Worm (Caenorhabditis elegans): ENCODE data around the gene Y82E9BR.19.

Y82E9BR.19 gene

ce11 chrIII:1495230-1495629 lies at the start of gene Y82E9BR.19:
Y82E9BR.19 (minus strand) TSS chrIII:1495330.
- TF ChIP-seq attf-6 (GFP tag; IDR thresholded peaks at IDR 0.05) (no peak), zim-3 (tag; optimal IDR thresholded peaks at IDR 0.05) (no peak), hrde-1 (tag; optimal IDR thresholded peaks at IDR 0.05; ENCODE audit: borderline replicate concordance) (no peak), tbx-9 (tag; optimal IDR thresholded peaks at IDR 0.05; ENCODE audit: borderline replicate concordance) (no peak), aptf-3 (GFP tag; IDR thresholded peaks at IDR 0.05) (no peak), B0035.1 (tag; optimal IDR thresholded peaks at IDR 0.05) (no peak), die-1 (tag; optimal IDR thresholded peaks at IDR 0.05) (no peak), unc-62 (GFP tag; optimal IDR thresholded peaks at IDR 0.05) (no peak), cebp-1 (GFP tag; IDR thresholded peaks at IDR 0.05) (no peak), cebp-1 (tag; optimal IDR thresholded peaks at IDR 0.05) (no peak)

DNA sequence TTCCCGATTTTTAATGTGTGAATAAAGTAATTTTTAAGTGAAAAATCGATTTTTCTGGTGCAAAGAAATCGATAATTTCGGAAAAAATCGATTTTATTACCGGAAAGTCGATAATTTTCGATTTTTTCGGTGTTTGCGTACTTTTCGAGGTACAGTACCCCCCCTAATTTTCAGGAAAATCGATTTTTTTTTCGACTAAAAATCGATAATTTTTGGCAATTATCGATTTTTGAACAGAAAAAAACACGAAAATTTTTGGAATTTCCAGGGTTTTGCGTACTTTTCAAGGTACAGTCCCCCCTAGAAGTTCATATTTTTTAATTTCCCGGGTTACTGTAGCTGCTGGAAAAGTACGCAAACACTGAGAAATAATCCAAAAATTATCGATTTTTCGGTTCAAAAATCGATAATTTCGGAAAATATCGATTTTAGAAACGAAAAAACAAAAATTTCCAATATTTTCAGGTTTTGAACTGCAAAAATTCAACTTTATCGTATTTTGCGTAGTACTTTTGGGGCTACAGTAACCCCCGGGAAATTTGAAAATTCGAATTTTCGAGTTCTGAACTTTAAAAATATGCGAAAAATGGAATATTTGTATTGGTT lies 48.4 kb upstream of the Y82E9BR.19 start:
- no peak for TF ChIP-seq egl-18 (GFP tag; IDR thresholded peaks at IDR 0.05)
- TF ChIP-seq lin-26 (GFP tag; IDR thresholded peaks at IDR 0.05), result no peak
- no peak for TF ChIP-seq zfh-2 (GFP tag; conservative IDR thresholded peaks at IDR 0.05)
- no peak for TF ChIP-seq dox-1 (GFP tag; IDR thresholded peaks at IDR 0.05)
- no peak for TF ChIP-seq efl-1 (GFP tag; optimal IDR thresholded peaks at IDR 0.05)
- no peak for TF ChIP-seq ets-4 (GFP tag; optimal IDR thresholded peaks at IDR 0.05)
- no peak for TF ChIP-seq gei-17 (GFP tag; optimal IDR thresholded peaks at IDR 0.05)
- no peak for TF ChIP-seq Y53G8AR.9 (GFP tag; conservative IDR thresholded peaks at IDR 0.05)
- TF ChIP-seq rpc-1 (optimal IDR thresholded peaks at IDR 0.05), result no peak
- no peak for TF ChIP-seq rpc-1 (tag; optimal IDR thresholded peaks at IDR 0.05)
- TF ChIP-seq sptf-2 (GFP tag; optimal IDR thresholded peaks at IDR 0.05), result no peak

- TF ChIP-seq ceh-91 (GFP tag; IDR thresholded peaks at IDR 0.05), result 0 out of 2 replicates have a peak, but pooled peaks have one; percentile 21
- TF ChIP-seq lsl-1 (GFP tag; optimal IDR thresholded peaks at IDR 0.05), result peak; percentile 18
- peak; percentile 91 for TF ChIP-seq mcd-1 (GFP tag; IDR thresholded peaks at IDR 0.05)
- no peak for TF ChIP-seq nfya-1 (tag; optimal IDR thresholded peaks at IDR 0.05; ENCODE audit: borderline replicate concordance, insufficient read depth)
Measured at ce11 chrIII:1540100-1540695, 45.1 kb upstream of the Y82E9BR.19 start, which contains the start of the genes Y67D2.5 and cisd-3.2. Y67D2.5 (minus strand) TSS chrIII:1540244. cisd-3.2 (plus strand) TSS chrIII:1540493.

DNA sequence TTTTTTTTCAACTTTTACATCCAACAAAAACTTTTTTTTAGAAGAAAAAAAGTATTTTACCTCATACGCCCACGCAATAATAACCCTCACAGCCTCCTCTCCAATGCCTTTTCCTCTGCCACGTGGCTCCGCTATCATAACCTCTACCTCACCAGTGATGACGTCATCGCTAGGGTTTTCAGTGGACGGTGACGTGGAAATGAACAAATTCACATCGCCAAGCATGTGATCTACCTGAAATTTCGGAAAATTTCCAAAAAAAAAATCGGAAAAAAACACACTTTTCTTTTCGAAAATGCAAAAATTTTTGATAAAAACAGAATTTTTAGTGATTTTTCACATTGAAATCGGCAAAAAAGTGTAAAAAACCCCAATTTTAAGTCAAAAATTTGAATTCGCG lies 44.2 kb upstream of the Y82E9BR.19 start:
- TF ChIP-seq madf-8 (GFP tag; conservative IDR thresholded peaks at IDR 0.05), result no peak
- TF ChIP-seq tbx-9 (tag; optimal IDR thresholded peaks at IDR 0.05; ENCODE audit: borderline replicate concordance), result no peak
- no peak for TF ChIP-seq F33H1.4 (GFP tag; IDR thresholded peaks at IDR 0.05)
- TF ChIP-seq repo-1 (tag; optimal IDR thresholded peaks at IDR 0.05), result no peak
- no peak for TF ChIP-seq ceh-40 (GFP tag; IDR thresholded peaks at IDR 0.05)
- TF ChIP-seq F52B5.7 (tag; optimal IDR thresholded peaks at IDR 0.05), result no peak

ce11 chrIII:1534431-1534830 lies 39.3 kb upstream of the Y82E9BR.19 start:
- TF ChIP-seq lin-35 (GFP tag; optimal IDR thresholded peaks at IDR 0.05) (no peak), madf-8 (GFP tag; conservative IDR thresholded peaks at IDR 0.05) (no peak), efl-1 (GFP tag; optimal IDR thresholded peaks at IDR 0.05) (peak; percentile 50), lsl-1 (GFP tag; optimal IDR thresholded peaks at IDR 0.05) (peak; percentile 61), lin-54 (GFP tag; optimal IDR thresholded peaks at IDR 0.05) (peak; percentile 95), dpl-1 (GFP tag; optimal IDR thresholded peaks at IDR 0.05) (peak; percentile 16), ceh-40 (GFP tag; IDR thresholded peaks at IDR 0.05) (no peak), mcd-1 (GFP tag; IDR thresholded peaks at IDR 0.05) (peak; percentile 87), F49E8.2 (tag; optimal IDR thresholded peaks at IDR 0.05; ENCODE audit: insufficient read depth) (no peak), ztf-22 (GFP tag; optimal IDR thresholded peaks at IDR 0.05) (no peak), let-607 (tag; optimal IDR thresholded peaks at IDR 0.05) (no peak), tbp1 (GFP tag; optimal IDR thresholded peaks at IDR 0.05) (peak; percentile 2)

Measured in whole organism, young adult.